Fruit fly (Drosophila melanogaster): ENCODE measurements around the gene Wdr82.

Wdr82 gene

DNA sequence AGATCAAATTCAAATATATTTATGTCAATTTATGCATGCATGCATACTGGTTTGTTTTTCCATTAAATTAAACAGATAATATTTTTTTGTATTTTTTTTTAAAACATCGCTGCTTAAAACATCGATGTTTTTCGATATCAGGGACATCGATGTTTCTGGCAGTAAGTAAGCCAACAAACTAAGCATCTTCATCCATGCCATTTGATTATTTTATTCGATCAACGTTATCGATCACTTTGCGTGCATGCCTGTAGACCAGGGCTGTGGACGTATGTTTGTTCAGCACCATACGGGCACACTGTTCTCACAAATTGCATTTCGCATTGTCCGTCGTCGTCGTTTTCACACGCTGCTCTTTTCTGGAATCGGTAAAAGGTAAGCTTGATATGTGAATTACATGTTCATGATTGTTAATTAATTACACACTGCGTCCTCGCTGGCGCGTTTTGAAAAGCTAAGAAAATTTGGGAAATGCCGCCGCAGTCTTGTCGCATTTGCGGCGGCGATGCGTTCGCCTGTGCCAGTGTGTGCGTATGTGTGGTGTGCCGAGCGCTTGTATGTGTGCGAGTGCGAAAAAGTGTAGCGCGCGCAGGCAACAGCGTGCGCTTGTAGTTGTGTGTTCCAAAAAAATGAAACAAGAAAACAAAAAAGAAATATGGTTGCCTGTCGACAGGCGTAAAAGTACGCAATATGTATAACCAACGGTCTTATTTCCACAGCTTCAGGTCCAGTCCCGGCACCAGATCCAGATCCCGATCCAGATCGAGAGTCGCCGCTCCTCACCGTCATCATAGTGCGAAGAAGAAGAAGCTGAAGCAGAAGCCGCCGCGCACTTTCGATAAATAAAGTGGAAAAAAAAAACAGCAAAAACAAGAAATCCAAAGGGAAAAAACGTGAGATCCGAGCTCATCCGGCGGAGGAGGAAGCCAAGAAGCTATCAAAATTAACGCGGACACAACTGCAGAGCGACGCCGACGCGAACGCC is 29.3 kb downstream of the Wdr82 start, which contains the start of gene emb (continued):
- peak; percentile 43 for TF ChIP-seq Hr3 (GFP tag; optimal IDR thresholded peaks at IDR 0.05)
- peak; percentile 30 for TF ChIP-seq Fer3 (tag; optimal IDR thresholded peaks at IDR 0.05)
- 0 out of 2 replicates have a peak, but pooled peaks have one; percentile 25 for TF ChIP-seq Rx (GFP tag; IDR thresholded peaks at IDR 0.05)
- peak; percentile 79; the same call in 1 of the 3 replicates for TF ChIP-seq CG34422 (GFP tag; IDR thresholded peaks at IDR 0.05)
- TF ChIP-seq btn (GFP tag; optimal IDR thresholded peaks at IDR 0.05), result no peak
- TF ChIP-seq CG3281 (GFP tag; optimal IDR thresholded peaks at IDR 0.05), result peak; percentile 73
- peak; percentile 39; the same call in 1 of the 2 replicates for TF ChIP-seq Atf6 (GFP tag; IDR thresholded peaks at IDR 0.05)
- peak; percentile 89 for TF ChIP-seq nerfin-1 (tag; optimal IDR thresholded peaks at IDR 0.05)
- TF ChIP-seq Abd-B (GFP tag; optimal IDR thresholded peaks at IDR 0.05), result no peak
- TF ChIP-seq MESR4 (GFP tag; optimal IDR thresholded peaks at IDR 0.05), result peak; percentile 95
- peak; percentile 61 for TF ChIP-seq CG4617 (GFP tag; optimal IDR thresholded peaks at IDR 0.05; ENCODE audit: borderline replicate concordance)
- TF ChIP-seq dysf (GFP tag; IDR thresholded peaks at IDR 0.05), result peak; percentile 57; the same call in 2 of the 3 replicates
- TF ChIP-seq al (GFP tag; IDR thresholded peaks at IDR 0.05), result peak; percentile 37; the same call in 1 of the 2 replicates
- no peak for TF ChIP-seq pfk (GFP tag; optimal IDR thresholded peaks at IDR 0.05)
- peak; percentile 100 for TF ChIP-seq CG2116 (GFP tag; optimal IDR thresholded peaks at IDR 0.05)
- TF ChIP-seq HLH3B (GFP tag; IDR thresholded peaks at IDR 0.05), result no peak
- TF ChIP-seq NK7.1 (GFP tag; optimal IDR thresholded peaks at IDR 0.05), result no peak
- no peak for TF ChIP-seq CG6272 (GFP tag; IDR thresholded peaks at IDR 0.05)
- TF ChIP-seq CG11456 (GFP tag; IDR thresholded peaks at IDR 0.05), result peak; percentile 26; the same call in 2 of the 3 replicates
- no peak for TF ChIP-seq tio (GFP tag; optimal IDR thresholded peaks at IDR 0.05)
- TF ChIP-seq chn (GFP tag; optimal IDR thresholded peaks at IDR 0.05), result peak; percentile 52
- peak; percentile 24 for TF ChIP-seq CG34376 (GFP tag; optimal IDR thresholded peaks at IDR 0.05)
- TF ChIP-seq CG9797 (GFP tag; optimal IDR thresholded peaks at IDR 0.05), result peak; percentile 94
- no peak for TF ChIP-seq CG4707 (GFP tag; optimal IDR thresholded peaks at IDR 0.05)
- no peak for TF ChIP-seq wor (GFP tag; IDR thresholded peaks at IDR 0.05)
- TF ChIP-seq fd64A (GFP tag; optimal IDR thresholded peaks at IDR 0.05), result peak; percentile 2
- TF ChIP-seq Elba2 (GFP tag; optimal IDR thresholded peaks at IDR 0.05), result peak; percentile 14
- peak; percentile 65 for TF ChIP-seq Mad (GFP tag; optimal IDR thresholded peaks at IDR 0.05)
- TF ChIP-seq Bdp1 (GFP tag; optimal IDR thresholded peaks at IDR 0.05), result peak; percentile 23
- TF ChIP-seq lola (GFP tag; optimal IDR thresholded peaks at IDR 0.05), result peak in 1 of 3 experiments; percentile 38
- peak; percentile 62 for TF ChIP-seq CG9932 (GFP tag; IDR thresholded peaks at IDR 0.05)
- peak; percentile 24 for TF ChIP-seq CG3163 (GFP tag; optimal IDR thresholded peaks at IDR 0.05)
- TF ChIP-seq fd3F (GFP tag; optimal IDR thresholded peaks at IDR 0.05), result no peak
- no peak for TF ChIP-seq CG10431 (GFP tag; optimal IDR thresholded peaks at IDR 0.05)
- TF ChIP-seq h (optimal IDR thresholded peaks at IDR 0.05), result no peak
- no peak for TF ChIP-seq dati (GFP tag; IDR thresholded peaks at IDR 0.05)
- TF ChIP-seq org-1 (GFP tag; optimal IDR thresholded peaks at IDR 0.05), result no peak
- peak; percentile 37 for TF ChIP-seq ind (GFP tag; optimal IDR thresholded peaks at IDR 0.05)
- TF ChIP-seq Drgx (GFP tag; IDR thresholded peaks at IDR 0.05), result peak; percentile 39; the same call in 1 of the 2 replicates
- peak; percentile 52 for TF ChIP-seq CG12104 (GFP tag; optimal IDR thresholded peaks at IDR 0.05)
- TF ChIP-seq CG8765 (GFP tag; IDR thresholded peaks at IDR 0.05), result no peak
- TF ChIP-seq dan (GFP tag; IDR thresholded peaks at IDR 0.05), result no peak
- peak; percentile 91 for TF ChIP-seq BEAF-32 (GFP tag; optimal IDR thresholded peaks at IDR 0.05)
- peak; percentile 66 for TF ChIP-seq HmgZ (tag; optimal IDR thresholded peaks at IDR 0.05)
- TF ChIP-seq CG7271 (tag; optimal IDR thresholded peaks at IDR 0.05), result no peak
- TF ChIP-seq E2f2 (GFP tag; IDR thresholded peaks at IDR 0.05), result peak; percentile 62; the same call in 1 of the 2 replicates
- no peak for TF ChIP-seq en (GFP tag; optimal IDR thresholded peaks at IDR 0.05)
- peak; percentile 1 for TF ChIP-seq CG16863 (GFP tag; optimal IDR thresholded peaks at IDR 0.05)
- TF ChIP-seq slou (GFP tag; optimal IDR thresholded peaks at IDR 0.05), result peak; percentile 2

Data from whole organism, embryonic.